Fruit fly (Drosophila melanogaster) whole organism, embryonic: ENCODE results near the gene woc.

Experiments used
- Ada2b ChIP-seq: fragments of 200-800 bp; sonication (Bioruptor generic); IDR thresholded peaks from 2 replicates; pipeline ENCODE4 v1.3.6; 2022; ENCODE audit warnings: missing biosample characterization, missing genetic modification characterization
- C15 ChIP-seq: fragments of 200-800 bp; sonication (Bioruptor generic); IDR thresholded peaks from 3 replicates; pipeline ENCODE4 v1.3.6; 2022; ENCODE audit warnings: missing biosample characterization, missing genetic modification characterization
- CG10462 ChIP-seq: fragments of 200-800 bp; sonication (Bioruptor generic); optimal IDR thresholded peaks from 2 replicates; lab custom pipeline; 2016; ENCODE audit warnings: missing biosample characterization, missing genetic modification characterization
- CG10959 ChIP-seq: fragments of 200-800 bp; sonication (Bioruptor generic); IDR thresholded peaks from 2 replicates; pipeline ENCODE4 v1.3.6; 2022; ENCODE audit warnings: missing biosample characterization, missing genetic modification characterization
- CG12659 ChIP-seq: fragments of 200-800 bp; sonication (Bioruptor generic); optimal IDR thresholded peaks from 3 replicates; lab custom pipeline; 2017; ENCODE audit warnings: mild to moderate bottlenecking, missing biosample characterization, missing genetic modification reagents, missing genetic modification characterization
- CG14014 ChIP-seq: fragments of 200-800 bp; sonication (Bioruptor generic); IDR thresholded peaks from 2 replicates; pipeline ENCODE4 v1.3.6; 2022; ENCODE audit warnings: missing biosample characterization, missing genetic modification characterization
- CG1603 ChIP-seq: fragments of 200-800 bp; sonication (Bioruptor generic); optimal IDR thresholded peaks from 2 replicates; lab custom pipeline; 2019; ENCODE audit warnings: missing biosample characterization, mild to moderate bottlenecking, missing genetic modification characterization, moderate library complexity
- CG1647 ChIP-seq: fragments of 200-800 bp; sonication (Bioruptor generic); optimal IDR thresholded peaks from 3 replicates; lab custom pipeline; 2016; ENCODE audit warnings: missing biosample characterization, missing genetic modification characterization
- CG17361 ChIP-seq: fragments of 200-800 bp; sonication (Bioruptor generic); IDR thresholded peaks from 3 replicates; pipeline ENCODE4 v1.3.6; 2022; ENCODE audit warnings: missing biosample characterization, missing genetic modification characterization
- CG17568 ChIP-seq: fragments of 200-800 bp; sonication (Bioruptor generic); optimal IDR thresholded peaks from 2 replicates; lab custom pipeline; 2018; ENCODE audit warnings: missing biosample characterization, mild to moderate bottlenecking, missing genetic modification characterization, moderate library complexity
- CG18619 ChIP-seq: fragments of 200-800 bp; sonication (Bioruptor generic); optimal IDR thresholded peaks from 3 replicates; lab custom pipeline; 2017; ENCODE audit warnings: missing biosample characterization, mild to moderate bottlenecking, missing genetic modification characterization
- CG2202 ChIP-seq: fragments of 200-800 bp; sonication (Bioruptor generic); optimal IDR thresholded peaks from 2 replicates; lab custom pipeline; 2018; ENCODE audit warnings: missing biosample characterization, mild to moderate bottlenecking, missing genetic modification characterization
- CG2678 ChIP-seq: fragments of 200-800 bp; sonication (Bioruptor generic); optimal IDR thresholded peaks from 3 replicates; lab custom pipeline; 2019; ENCODE audit warnings: missing biosample characterization, mild to moderate bottlenecking, missing genetic modification characterization, moderate library complexity
- CG3163 ChIP-seq: fragments of 200-800 bp; sonication (Bioruptor generic); optimal IDR thresholded peaks from 3 replicates; lab custom pipeline; 2016; ENCODE audit warnings: missing biosample characterization, missing genetic modification characterization
- CG32532 ChIP-seq: fragments of 200-800 bp; sonication (Bioruptor generic); IDR thresholded peaks from 2 replicates; pipeline ENCODE4 v1.3.6; 2022; ENCODE audit warnings: missing biosample characterization, missing genetic modification characterization
- CG33213 ChIP-seq: fragments of 200-800 bp; sonication (Bioruptor generic); optimal IDR thresholded peaks from 3 replicates; lab custom pipeline; 2016; ENCODE audit warnings: missing biosample characterization, missing genetic modification characterization
- CG5245 ChIP-seq: fragments of 200-800 bp; sonication (Bioruptor generic); optimal IDR thresholded peaks from 3 replicates; lab custom pipeline; 2016; ENCODE audit warnings: missing biosample characterization, missing genetic modification characterization
- CG6689 ChIP-seq: fragments of 200-800 bp; sonication (Bioruptor generic); IDR thresholded peaks from 2 replicates; pipeline ENCODE4 v1.3.6; 2022; ENCODE audit warnings: missing biosample characterization, missing genetic modification characterization
- CG6813 ChIP-seq: fragments of 200-800 bp; sonication (Bioruptor generic); optimal IDR thresholded peaks from 2 replicates; lab custom pipeline; 2017; ENCODE audit warnings: missing biosample characterization, missing genetic modification characterization, mild to moderate bottlenecking, moderate library complexity, missing genetic modification reagents
- CG6854 ChIP-seq: fragments of 200-800 bp; sonication (Bioruptor generic); optimal IDR thresholded peaks from 3 replicates; lab custom pipeline; 2017; ENCODE audit warnings: missing biosample characterization, mild to moderate bottlenecking, missing genetic modification characterization
- CG7987 ChIP-seq: fragments of 200-800 bp; sonication (Bioruptor generic); optimal IDR thresholded peaks from 2 replicates; lab custom pipeline; 2018; ENCODE audit warnings: missing biosample characterization, mild to moderate bottlenecking, missing genetic modification characterization, moderate library complexity
- CG8281 ChIP-seq: fragments of 200-800 bp; sonication (Bioruptor generic); optimal IDR thresholded peaks from 2 replicates; lab custom pipeline; 2018; ENCODE audit warnings: missing biosample characterization, mild to moderate bottlenecking, missing genetic modification characterization, moderate library complexity
- CG8944 ChIP-seq: fragments of 200-800 bp; sonication (Bioruptor generic); optimal IDR thresholded peaks from 3 replicates; lab custom pipeline; 2016; ENCODE audit warnings: missing biosample characterization, missing genetic modification characterization
- CG9817 ChIP-seq: fragments of 200-800 bp; sonication (Bioruptor generic); optimal IDR thresholded peaks from 2 replicates; lab custom pipeline; 2018; ENCODE audit warnings: missing biosample characterization, mild to moderate bottlenecking, missing genetic modification characterization, moderate library complexity
- D19A ChIP-seq: fragments of 200-800 bp; optimal IDR thresholded peaks from 3 replicates; lab custom pipeline; 2019; ENCODE audit warnings: missing biosample characterization, mild to moderate bottlenecking, missing genetic modification characterization, moderate library complexity
- Dip3 ChIP-seq: fragments of 200-800 bp; sonication (Bioruptor generic); optimal IDR thresholded peaks from 3 replicates; lab custom pipeline; 2016; ENCODE audit warnings: missing biosample characterization, missing genetic modification characterization
- Elba2 ChIP-seq: fragments of 200-800 bp; sonication (Bioruptor generic); optimal IDR thresholded peaks from 3 replicates; lab custom pipeline; 2016; ENCODE audit warnings: missing biosample characterization, missing genetic modification characterization
- HHEX ChIP-seq: fragments of 200-800 bp; sonication (Bioruptor generic); optimal IDR thresholded peaks from 3 replicates; lab custom pipeline; 2017; ENCODE audit warnings: missing biosample characterization, mild to moderate bottlenecking, missing genetic modification characterization, missing genetic modification reagents
- Nf-YB ChIP-seq: fragments of 200-800 bp; sonication (Bioruptor generic); optimal IDR thresholded peaks from 3 replicates; lab custom pipeline; 2019; ENCODE audit warnings: missing biosample characterization, mild to moderate bottlenecking, missing genetic modification characterization, moderate library complexity
- Pdp1 ChIP-seq, 2 experiments: fragments of 200-800 bp; sonication (Bioruptor generic); optimal IDR thresholded peaks; 3 replicates each; lab custom pipeline; 2016; ENCODE audit warnings: missing biosample characterization in 2 of 2, missing genetic modification characterization in 2 of 2, mild to moderate bottlenecking in 1 of 2, moderate library complexity in 1 of 2
- Ptx1 ChIP-seq: fragments of 200-800 bp; sonication (Bioruptor generic); IDR thresholded peaks from 2 replicates; pipeline ENCODE4 v1.3.6; 2022; ENCODE audit warnings: missing biosample characterization, missing genetic modification characterization
- Ravus ChIP-seq: fragments of 200-800 bp; sonication (Bioruptor generic); IDR thresholded peaks from 2 replicates; pipeline ENCODE4 v1.3.6; 2022; ENCODE audit warnings: missing biosample characterization, missing genetic modification characterization
- ara ChIP-seq: fragments of 200-800 bp; sonication (Bioruptor generic); IDR thresholded peaks from 2 replicates; pipeline ENCODE4 v1.3.6; 2022; ENCODE audit warnings: missing biosample characterization, missing genetic modification characterization
- br ChIP-seq: fragments of >200 bp; optimal IDR thresholded peaks from 2 replicates; lab custom pipeline; 2017
- ci ChIP-seq: fragments of 200-800 bp; sonication (Bioruptor generic); IDR thresholded peaks from 3 replicates; pipeline ENCODE4 v1.3.6; 2022; ENCODE audit warnings: missing biosample characterization, missing genetic modification characterization
- da ChIP-seq: fragments of 200-800 bp; sonication (Bioruptor generic); optimal IDR thresholded peaks from 2 replicates; lab custom pipeline; 2016; ENCODE audit warnings: missing biosample characterization, missing genetic modification characterization
- dm ChIP-seq: fragments of 200-800 bp; sonication (Bioruptor generic); optimal IDR thresholded peaks from 3 replicates; lab custom pipeline; 2016; ENCODE audit warnings: missing biosample characterization, missing genetic modification characterization
- ewg ChIP-seq: fragments of 200-800 bp; sonication (Bioruptor generic); optimal IDR thresholded peaks from 3 replicates; lab custom pipeline; 2017; ENCODE audit warnings: mild to moderate bottlenecking, missing biosample characterization, missing genetic modification reagents, missing genetic modification characterization
- fd64A ChIP-seq: fragments of 200-800 bp; sonication (Bioruptor generic); optimal IDR thresholded peaks from 3 replicates; lab custom pipeline; 2018; ENCODE audit warnings: missing biosample characterization, mild to moderate bottlenecking, missing genetic modification characterization
- ftz-f1 ChIP-seq: fragments of 200-800 bp; sonication (Bioruptor generic); optimal IDR thresholded peaks from 2 replicates; lab custom pipeline; 2016; ENCODE audit warnings: missing biosample characterization, missing genetic modification characterization
- grau ChIP-seq: fragments of 200-800 bp; optimal IDR thresholded peaks from 3 replicates; lab custom pipeline; 2019; ENCODE audit warnings: missing biosample characterization, mild to moderate bottlenecking, missing genetic modification characterization, moderate library complexity
- gsb-n ChIP-seq: fragments of 200-800 bp; sonication (Bioruptor generic); optimal IDR thresholded peaks from 3 replicates; lab custom pipeline; 2018; ENCODE audit warnings: missing biosample characterization, mild to moderate bottlenecking, missing genetic modification characterization
- her ChIP-seq: fragments of 200-800 bp; sonication (Bioruptor generic); optimal IDR thresholded peaks from 2 replicates; lab custom pipeline; 2016; ENCODE audit warnings: missing biosample characterization, missing genetic modification characterization
- lab ChIP-seq: fragments of 200-800 bp; sonication (Bioruptor generic); optimal IDR thresholded peaks from 3 replicates; lab custom pipeline; 2017; ENCODE audit warnings: missing biosample characterization, missing genetic modification characterization, mild to moderate bottlenecking, moderate library complexity, missing genetic modification reagents
- lola ChIP-seq, 3 experiments: fragments of >200 bp in 2 of 3; fragments of 200-800 bp in 1 of 3; sonication (Bioruptor generic) in 1 of 3; optimal IDR thresholded peaks; 2 replicates each; lab custom pipeline; 2017 to 2019; ENCODE audit warnings: missing biosample characterization in 3 of 3, missing genetic modification characterization in 3 of 3, mild to moderate bottlenecking in 1 of 3, moderate library complexity in 1 of 3
- ranshi ChIP-seq: fragments of 200-800 bp; sonication (Bioruptor generic); IDR thresholded peaks from 2 replicates; pipeline ENCODE4 v1.3.6; 2022; ENCODE audit warnings: missing biosample characterization, missing genetic modification characterization
- sisA ChIP-seq: fragments of 200-800 bp; sonication (Bioruptor generic); IDR thresholded peaks from 2 replicates; pipeline ENCODE4 v1.3.6; 2022; ENCODE audit warnings: missing biosample characterization, missing genetic modification characterization
- stc ChIP-seq: fragments of 200-800 bp; sonication (Bioruptor generic); IDR thresholded peaks from 2 replicates; pipeline ENCODE4 v1.3.6; 2022; ENCODE audit warnings: missing biosample characterization, missing genetic modification characterization
- tll ChIP-seq, 2 experiments: fragments of 200-800 bp in 1 of 2; fragments of >200 bp in 1 of 2; sonication (Bioruptor generic) in 1 of 2; optimal IDR thresholded peaks; 2 replicates each; lab custom pipeline; 2017 to 2019; ENCODE audit warnings: missing biosample characterization in 2 of 2, missing genetic modification characterization in 2 of 2, mild to moderate bottlenecking in 1 of 2, moderate library complexity in 1 of 2

The woc gene

DNA sequence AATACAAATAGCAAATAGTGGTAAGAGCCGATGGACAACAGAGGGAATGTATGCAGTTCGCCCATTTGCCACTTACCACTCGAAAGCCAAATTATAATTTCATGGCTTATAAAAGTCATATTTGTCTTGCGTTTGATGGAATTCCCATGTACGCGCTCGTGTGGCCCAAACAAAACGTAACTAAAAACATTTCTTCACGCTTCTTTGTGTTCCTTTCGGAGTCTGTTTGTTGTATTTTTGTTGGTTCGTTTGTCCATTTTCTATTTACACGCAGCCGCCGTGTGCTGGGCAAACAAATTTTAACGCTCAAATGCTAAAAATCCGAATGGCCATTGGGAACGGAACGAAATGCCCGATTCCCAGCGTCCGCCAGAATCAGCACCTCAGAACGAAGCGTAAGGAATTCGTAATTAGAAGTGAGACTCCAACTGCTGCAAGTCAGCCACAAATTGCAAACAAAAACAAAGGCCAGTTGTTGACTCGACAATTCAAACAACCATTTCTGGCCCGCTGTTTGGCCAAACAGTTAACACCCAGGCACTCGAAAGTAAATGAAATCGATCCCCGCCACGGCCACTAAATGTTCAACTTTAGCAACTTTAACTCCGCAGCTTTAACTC lies 55.0 kb downstream of the woc start (continued):
- peak; percentile 38 for TF ChIP-seq CG7987 (GFP tag; lab: Kevin White, UChicago)
- 0 out of 2 replicates have a peak, but pooled peaks have one; percentile 16 for TF ChIP-seq stc (GFP tag; lab: Robert Waterston, UW)
- TF ChIP-seq Ada2b (GFP tag; lab: Robert Waterston, UW) = peak; percentile 25; the same call in 1 of the 2 replicates
- peak; percentile 9 for TF ChIP-seq Nf-YB (GFP tag; lab: Kevin White, UChicago)
- peak; percentile 7 for TF ChIP-seq dm
- TF ChIP-seq CG14014 (GFP tag; lab: Robert Waterston, UW) = peak; percentile 27; the same call in 1 of the 2 replicates
- 0 out of 2 replicates have a peak, but pooled peaks have one; percentile 43 for TF ChIP-seq ranshi
- TF ChIP-seq C15 (GFP tag; lab: Robert Waterston, UW) = no peak
- peak; percentile 69 for TF ChIP-seq ara (GFP tag; lab: Robert Waterston, UW)
- TF ChIP-seq lola (GFP tag; optimal IDR thresholded peaks at IDR 0.05; lab: Kevin White, UChicago) = peak in 1 of 3 experiments; percentile 19
- TF ChIP-seq sisA (GFP tag; lab: Robert Waterston, UW) = no peak
- TF ChIP-seq Ravus = no peak
- TF ChIP-seq tll (GFP tag; optimal IDR thresholded peaks at IDR 0.05; lab: Kevin White, UChicago) = peak in 1 of 2 experiments; percentile 90
- TF ChIP-seq CG17568 (GFP tag; lab: Kevin White, UChicago) = peak; percentile 43
- TF ChIP-seq ftz-f1 = no peak
- TF ChIP-seq HHEX (GFP tag; lab: Kevin White, UChicago) = peak; percentile 46
- peak; percentile 36 for TF ChIP-seq CG12659 (GFP tag; lab: Kevin White, UChicago)
- TF ChIP-seq br (lab: Kevin White, UChicago) = no peak
- TF ChIP-seq CG17361 (GFP tag; lab: Robert Waterston, UW) = 0 out of 3 replicates have a peak, but pooled peaks have one; percentile 12
- TF ChIP-seq lab = peak; percentile 56
- TF ChIP-seq CG3163 (GFP tag; lab: Kevin White, UChicago) = no peak
- peak; percentile 38; the same call in 1 of the 2 replicates for TF ChIP-seq CG32532 (GFP tag; lab: Robert Waterston, UW)
- TF ChIP-seq CG2202 (tag; lab: Kevin White, UChicago) = peak; percentile 53
- peak; percentile 49 for TF ChIP-seq her (GFP tag; lab: Kevin White, UChicago)
- TF ChIP-seq CG1603 (tag; lab: Kevin White, UChicago) = peak; percentile 55
- peak; percentile 57 for TF ChIP-seq CG33213
- TF ChIP-seq CG2678 (tag; lab: Kevin White, UChicago) = peak; percentile 68
- no peak for TF ChIP-seq CG9817 (tag; lab: Kevin White, UChicago)
- peak; percentile 6 for TF ChIP-seq CG1647
- TF ChIP-seq fd64A (GFP tag; lab: Kevin White, UChicago) = peak; percentile 34
- TF ChIP-seq CG10959 (GFP tag; lab: Robert Waterston, UW) = 0 out of 2 replicates have a peak, but pooled peaks have one; percentile 16
- no peak for TF ChIP-seq grau (tag; lab: Kevin White, UChicago)
- peak; percentile 67; the same call in 2 of the 3 replicates for TF ChIP-seq ci (GFP tag; lab: Robert Waterston, UW)
- TF ChIP-seq CG8281 (tag; lab: Kevin White, UChicago) = peak; percentile 22
- TF ChIP-seq gsb-n = peak; percentile 38
- peak; percentile 47 for TF ChIP-seq CG18619 (GFP tag; lab: Kevin White, UChicago)
- TF ChIP-seq da (GFP tag; lab: Kevin White, UChicago) = no peak
- TF ChIP-seq D19A (tag; lab: Kevin White, UChicago) = no peak
- TF ChIP-seq ewg (GFP tag; lab: Kevin White, UChicago) = peak; percentile 21
- TF ChIP-seq Elba2 (GFP tag; lab: Kevin White, UChicago) = no peak
- TF ChIP-seq CG10462 (GFP tag; lab: Kevin White, UChicago) = peak; percentile 1
- TF ChIP-seq CG6689 (GFP tag; lab: Robert Waterston, UW) = no peak
- TF ChIP-seq CG6813 = peak; percentile 57
- no peak for TF ChIP-seq CG6854 (GFP tag; lab: Kevin White, UChicago)
- TF ChIP-seq Dip3 = no peak
- TF ChIP-seq Pdp1 (GFP tag; optimal IDR thresholded peaks at IDR 0.05; lab: Kevin White, UChicago) = peak; percentile 2 to 25
- peak; percentile 17 for TF ChIP-seq CG8944
- TF ChIP-seq CG5245 (GFP tag; lab: Kevin White, UChicago) = no peak
- TF ChIP-seq Ptx1 = 0 out of 2 replicates have a peak, but pooled peaks have one; percentile 15
